Fruit fly (Drosophila melanogaster) whole organism, embryonic: Measurements from ENCODE around the gene Cip4.

Source experiments
- Atf-2 ChIP-seq: fragments of 200-800 bp; sonication (Bioruptor generic); optimal IDR thresholded peaks from 2 replicates; lab custom pipeline; 2016; ENCODE audit warnings: missing biosample characterization, missing genetic modification characterization
- BEAF-32 ChIP-seq: fragments of 200-800 bp; sonication (Bioruptor generic); optimal IDR thresholded peaks from 3 replicates; lab custom pipeline; 2017; ENCODE audit warnings: missing biosample characterization, missing genetic modification characterization, mild to moderate bottlenecking, moderate library complexity, missing genetic modification reagents
- CG10267 ChIP-seq: fragments of 200-800 bp; sonication (Bioruptor generic); optimal IDR thresholded peaks from 2 replicates; lab custom pipeline; 2018; ENCODE audit warnings: missing biosample characterization, mild to moderate bottlenecking, missing genetic modification characterization, moderate library complexity
- CG12659 ChIP-seq: fragments of 200-800 bp; sonication (Bioruptor generic); optimal IDR thresholded peaks from 3 replicates; lab custom pipeline; 2017; ENCODE audit warnings: mild to moderate bottlenecking, missing biosample characterization, missing genetic modification reagents, missing genetic modification characterization
- CG14710 ChIP-seq: fragments of 200-800 bp; sonication (Bioruptor generic); optimal IDR thresholded peaks from 3 replicates; lab custom pipeline; 2019; ENCODE audit warnings: missing biosample characterization, mild to moderate bottlenecking, missing genetic modification characterization, moderate library complexity
- CG15479 ChIP-seq: fragments of 200-800 bp; sonication (Bioruptor generic); optimal IDR thresholded peaks from 3 replicates; lab custom pipeline; 2019; ENCODE audit warnings: missing biosample characterization, mild to moderate bottlenecking, missing genetic modification characterization, moderate library complexity
- CG15514 ChIP-seq: fragments of 200-800 bp; sonication (Bioruptor generic); optimal IDR thresholded peaks from 3 replicates; lab custom pipeline; 2017; ENCODE audit warnings: missing biosample characterization, missing genetic modification characterization, mild to moderate bottlenecking, moderate library complexity, missing genetic modification reagents
- CG15601 ChIP-seq: fragments of 200-800 bp; sonication (Bioruptor generic); optimal IDR thresholded peaks from 3 replicates; lab custom pipeline; 2019; ENCODE audit warnings: missing biosample characterization, mild to moderate bottlenecking, missing genetic modification characterization, moderate library complexity
- CG1603 ChIP-seq: fragments of 200-800 bp; sonication (Bioruptor generic); optimal IDR thresholded peaks from 2 replicates; lab custom pipeline; 2019; ENCODE audit warnings: missing biosample characterization, mild to moderate bottlenecking, missing genetic modification characterization, moderate library complexity
- CG34422 ChIP-seq: fragments of 200-800 bp; sonication (Bioruptor generic); IDR thresholded peaks from 3 replicates; pipeline ENCODE4 v1.3.6; 2022; ENCODE audit warnings: missing biosample characterization, missing genetic modification characterization
- CG3847 ChIP-seq: fragments of 200-800 bp; sonication (Bioruptor generic); IDR thresholded peaks from 2 replicates; pipeline ENCODE4 v1.3.6; 2022; ENCODE audit warnings: missing biosample characterization, missing genetic modification characterization
- CG4360 ChIP-seq: fragments of 200-800 bp; sonication (Bioruptor generic); IDR thresholded peaks from 2 replicates; pipeline ENCODE4 v1.3.6; 2022; ENCODE audit warnings: missing biosample characterization, missing genetic modification characterization
- CG4617 ChIP-seq: fragments of 200-800 bp; sonication (Bioruptor generic); optimal IDR thresholded peaks from 3 replicates; lab custom pipeline; 2016; ENCODE audit warnings: missing biosample characterization, missing genetic modification characterization, borderline replicate concordance
- CG5953 ChIP-seq: fragments of 200-800 bp; sonication (Bioruptor generic); IDR thresholded peaks from 2 replicates; pipeline ENCODE4 v1.3.6; 2022; ENCODE audit warnings: missing biosample characterization, missing genetic modification characterization
- CG6765 ChIP-seq: fragments of 200-800 bp; sonication (Bioruptor generic); optimal IDR thresholded peaks from 3 replicates; lab custom pipeline; 2017; ENCODE audit warnings: missing biosample characterization, mild to moderate bottlenecking, missing genetic modification characterization
- CG7839 ChIP-seq: fragments of 200-800 bp; sonication (Bioruptor generic); optimal IDR thresholded peaks from 3 replicates; lab custom pipeline; 2018; ENCODE audit warnings: missing biosample characterization, mild to moderate bottlenecking, missing genetic modification characterization, moderate library complexity
- CG8281 ChIP-seq: fragments of 200-800 bp; sonication (Bioruptor generic); optimal IDR thresholded peaks from 2 replicates; lab custom pipeline; 2018; ENCODE audit warnings: missing biosample characterization, mild to moderate bottlenecking, missing genetic modification characterization, moderate library complexity
- CG9797 ChIP-seq: fragments of 200-800 bp; sonication (Bioruptor generic); optimal IDR thresholded peaks from 3 replicates; lab custom pipeline; 2018; ENCODE audit warnings: missing biosample characterization, mild to moderate bottlenecking, missing genetic modification characterization
- Doc2 ChIP-seq: fragments of 200-800 bp; sonication (Bioruptor generic); IDR thresholded peaks from 2 replicates; pipeline ENCODE4 v1.3.6; 2022; ENCODE audit warnings: missing biosample characterization, missing genetic modification characterization
- Dp ChIP-seq: fragments of 200-800 bp; sonication (Bioruptor generic); optimal IDR thresholded peaks from 2 replicates; lab custom pipeline; 2018; ENCODE audit warnings: missing biosample characterization, mild to moderate bottlenecking, missing genetic modification characterization, moderate library complexity
- HmgD ChIP-seq: fragments of 200-800 bp; sonication (Bioruptor generic); optimal IDR thresholded peaks from 3 replicates; lab custom pipeline; 2016; ENCODE audit warnings: missing biosample characterization, missing genetic modification characterization
- HmgZ ChIP-seq: fragments of 200-800 bp; sonication (Bioruptor generic); optimal IDR thresholded peaks from 2 replicates; lab custom pipeline; 2018; ENCODE audit warnings: missing biosample characterization, mild to moderate bottlenecking, missing genetic modification characterization
- Lhr ChIP-seq: fragments of 200-800 bp; sonication (Bioruptor generic); optimal IDR thresholded peaks from 3 replicates; lab custom pipeline; 2017; ENCODE audit warnings: mild to moderate bottlenecking, missing biosample characterization, missing genetic modification reagents, missing genetic modification characterization
- MESR4 ChIP-seq: fragments of 200-800 bp; sonication (Bioruptor generic); optimal IDR thresholded peaks from 2 replicates; lab custom pipeline; 2018; ENCODE audit warnings: missing biosample characterization, mild to moderate bottlenecking, missing genetic modification characterization, moderate library complexity
- MTF-1 ChIP-seq: fragments of 200-800 bp; sonication (Bioruptor generic); optimal IDR thresholded peaks from 2 replicates; lab custom pipeline; 2018; ENCODE audit warnings: missing biosample characterization, mild to moderate bottlenecking, missing genetic modification characterization, borderline replicate concordance
- Med ChIP-seq: fragments of 200-800 bp; sonication (Bioruptor generic); peaks from one replicate; lab custom pipeline; 2016; ENCODE audit warnings: missing biosample characterization, missing genetic modification characterization, mild to moderate bottlenecking, inconsistent platforms, moderate library complexity
- Mes4 ChIP-seq: fragments of 200-800 bp; sonication (Bioruptor generic); optimal IDR thresholded peaks from 2 replicates; lab custom pipeline; 2016; ENCODE audit warnings: missing biosample characterization, missing genetic modification characterization
- Myb ChIP-seq: fragments of 200-800 bp; sonication (Bioruptor generic); optimal IDR thresholded peaks from 2 replicates; lab custom pipeline; 2016; ENCODE audit warnings: missing biosample characterization, missing genetic modification characterization
- Sin3A ChIP-seq: fragments of >200 bp; optimal IDR thresholded peaks from 2 replicates; lab custom pipeline; 2018
- Taf1 ChIP-seq: fragments of 200-800 bp; sonication (Bioruptor generic); IDR thresholded peaks from 2 replicates; pipeline ENCODE4 v1.3.6; 2022; ENCODE audit warnings: missing biosample characterization, missing genetic modification characterization
- ara ChIP-seq: fragments of 200-800 bp; sonication (Bioruptor generic); IDR thresholded peaks from 2 replicates; pipeline ENCODE4 v1.3.6; 2022; ENCODE audit warnings: missing biosample characterization, missing genetic modification characterization
- dimm ChIP-seq: fragments of 200-800 bp; sonication (Bioruptor generic); IDR thresholded peaks from 2 replicates; pipeline ENCODE4 v1.3.6; 2022; ENCODE audit warnings: missing biosample characterization, missing genetic modification characterization
- dpn ChIP-seq, 2 experiments: fragments of 200-800 bp; sonication (Bioruptor generic); optimal IDR thresholded peaks; 3 replicates each; lab custom pipeline; 2016; ENCODE audit warnings: missing biosample characterization in 2 of 2, missing genetic modification characterization in 2 of 2
- fd3F ChIP-seq: fragments of 200-800 bp; sonication (Bioruptor generic); optimal IDR thresholded peaks from 2 replicates; lab custom pipeline; 2018; ENCODE audit warnings: missing biosample characterization, mild to moderate bottlenecking, missing genetic modification characterization, moderate library complexity
- gfzf ChIP-seq: fragments of 200-800 bp; sonication (Bioruptor generic); optimal IDR thresholded peaks from 2 replicates; lab custom pipeline; 2016; ENCODE audit warnings: missing biosample characterization, mild to moderate bottlenecking, missing genetic modification characterization, moderate library complexity
- gsb ChIP-seq: fragments of 200-800 bp; sonication (Bioruptor generic); IDR thresholded peaks from 2 replicates; pipeline ENCODE4 v1.3.6; 2022; ENCODE audit warnings: missing biosample characterization, missing genetic modification characterization
- ind ChIP-seq: fragments of 200-800 bp; sonication (Bioruptor generic); optimal IDR thresholded peaks from 3 replicates; lab custom pipeline; 2016; ENCODE audit warnings: missing biosample characterization, missing genetic modification characterization
- kah ChIP-seq: fragments of 200-800 bp; sonication (Bioruptor generic); optimal IDR thresholded peaks from 2 replicates; lab custom pipeline; 2018; ENCODE audit warnings: missing biosample characterization, mild to moderate bottlenecking, missing genetic modification characterization
- onecut ChIP-seq: fragments of 200-800 bp; sonication (Bioruptor generic); IDR thresholded peaks from 2 replicates; pipeline ENCODE4 v1.3.6; 2022; ENCODE audit warnings: missing biosample characterization, missing genetic modification characterization
- pan ChIP-seq, 4 experiments: fragments of >200 bp in 3 of 4; fragments of 200-800 bp in 1 of 4; sonication (Bioruptor generic) in 1 of 4; optimal IDR thresholded peaks in 3 of 4; IDR thresholded peaks in 1 of 4; 2 replicates each; pipeline versions ENCODE4 v1.3.6 to Lab custom; 2017 to 2022; ENCODE audit warnings: missing biosample characterization in 2 of 4, missing genetic modification characterization in 2 of 4, mixed read lengths in 1 of 4
- pzg ChIP-seq: fragments of 200-800 bp; sonication (Bioruptor generic); optimal IDR thresholded peaks from 3 replicates; lab custom pipeline; 2018; ENCODE audit warnings: missing biosample characterization, mild to moderate bottlenecking, missing genetic modification characterization, moderate library complexity
- sens ChIP-seq: fragments of 200-800 bp; sonication (Bioruptor generic); peaks from one replicate; lab custom pipeline; 2016; ENCODE audit warnings: missing biosample characterization, missing genetic modification characterization
- sob ChIP-seq: fragments of 200-800 bp; sonication (Bioruptor generic); IDR thresholded peaks from 2 replicates; pipeline ENCODE4 v1.3.6; 2022; ENCODE audit warnings: missing biosample characterization, missing genetic modification characterization
- sr ChIP-seq: fragments of 200-800 bp; sonication (Bioruptor generic); IDR thresholded peaks from 3 replicates; pipeline ENCODE4 v1.3.6; 2022; ENCODE audit warnings: missing biosample characterization, missing genetic modification characterization
- stwl ChIP-seq: fragments of 200-800 bp; sonication (Bioruptor generic); optimal IDR thresholded peaks from 3 replicates; lab custom pipeline; 2018; ENCODE audit warnings: missing biosample characterization, mild to moderate bottlenecking, missing genetic modification characterization, moderate library complexity
- trh ChIP-seq: fragments of 200-800 bp; sonication (Bioruptor generic); optimal IDR thresholded peaks from 2 replicates; lab custom pipeline; 2016; ENCODE audit warnings: missing biosample characterization, missing genetic modification characterization
- wor ChIP-seq: fragments of 200-800 bp; sonication (Bioruptor generic); IDR thresholded peaks from 2 replicates; pipeline ENCODE4 v1.3.6; 2022; ENCODE audit warnings: missing biosample characterization, missing genetic modification characterization

Gene Cip4

DNA sequence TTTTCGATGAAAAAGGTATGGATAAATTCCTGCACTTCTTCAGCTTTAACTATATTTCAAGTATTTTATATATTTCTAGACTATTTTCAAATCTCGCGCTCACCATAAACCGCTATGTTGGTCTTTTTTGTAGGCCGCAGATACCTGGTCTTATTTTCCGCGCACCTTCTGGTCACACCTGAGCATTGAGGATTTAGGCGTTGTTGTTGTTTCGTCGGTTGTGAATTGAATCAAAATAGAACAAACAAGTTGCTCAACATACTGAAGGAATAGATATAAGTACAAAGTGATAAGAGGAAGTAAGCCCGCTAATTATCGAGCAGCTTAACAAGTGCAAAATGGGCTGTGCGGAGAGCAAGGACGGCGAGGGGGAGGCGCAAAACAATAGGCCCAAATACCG, 86.1 kb downstream of the Cip4 start, which contains the start of gene Ctl1 (continued):
- no peak for TF ChIP-seq sr (GFP tag; lab: Robert Waterston, UW)
- TF ChIP-seq stwl (tag; lab: Kevin White, UChicago), result peak; percentile 43
- peak; percentile 88 for TF ChIP-seq kah (GFP tag; lab: Kevin White, UChicago)
- TF ChIP-seq HmgD (GFP tag; lab: Kevin White, UChicago), result no peak
- no peak for TF ChIP-seq CG6765 (GFP tag; lab: Kevin White, UChicago)
- no peak for TF ChIP-seq trh (GFP tag; lab: Kevin White, UChicago)
- TF ChIP-seq CG15479 (GFP tag; lab: Kevin White, UChicago), result peak; percentile 5
- TF ChIP-seq Taf1, result no peak
- TF ChIP-seq CG4617 (GFP tag; lab: Kevin White, UChicago), result peak; percentile 43
- TF ChIP-seq Dp (GFP tag; lab: Kevin White, UChicago), result peak; percentile 91
- TF ChIP-seq CG10267 (tag; lab: Kevin White, UChicago), result peak; percentile 26
- peak; percentile 84 for TF ChIP-seq sens
- TF ChIP-seq ind, result no peak
- no peak for TF ChIP-seq wor
- peak; percentile 20 for TF ChIP-seq CG15601
- no peak for TF ChIP-seq pan (optimal IDR thresholded peaks at IDR 0.05; lab: Kevin White, UChicago)
- TF ChIP-seq pan (GFP tag; optimal IDR thresholded peaks at IDR 0.05 in 1 of 2, IDR thresholded peaks at IDR 0.05 in 1 of 2), result no peak
- peak; percentile 12 for TF ChIP-seq CG14710 (tag; lab: Kevin White, UChicago)
- TF ChIP-seq MESR4, result peak; percentile 34
- TF ChIP-seq BEAF-32 (GFP tag; lab: Kevin White, UChicago), result peak; percentile 11
- no peak for TF ChIP-seq dpn (GFP tag; optimal IDR thresholded peaks at IDR 0.05; lab: Kevin White, UChicago)
- no peak for TF ChIP-seq CG5953 (GFP tag; lab: Robert Waterston, UW)
- TF ChIP-seq pzg, result peak; percentile 62
- TF ChIP-seq Doc2, result no peak
- TF ChIP-seq Lhr, result no peak
- no peak for TF ChIP-seq fd3F (GFP tag; lab: Kevin White, UChicago)
- peak; percentile 88 for TF ChIP-seq gfzf (GFP tag; lab: Kevin White, UChicago)
- no peak for TF ChIP-seq ara (GFP tag; lab: Robert Waterston, UW)
- TF ChIP-seq sob (GFP tag; lab: Robert Waterston, UW), result no peak
- TF ChIP-seq onecut, result no peak
- TF ChIP-seq CG7839 (tag; lab: Kevin White, UChicago), result no peak
- TF ChIP-seq MTF-1 (GFP tag; lab: Kevin White, UChicago), result no peak
- no peak for TF ChIP-seq Atf-2 (GFP tag; lab: Kevin White, UChicago)
- TF ChIP-seq CG34422 (GFP tag; lab: Robert Waterston, UW), result peak; percentile 26; the same call in 1 of the 3 replicates
- TF ChIP-seq Sin3A (lab: Kevin White, UChicago), result peak; percentile 19
- TF ChIP-seq CG1603 (tag; lab: Kevin White, UChicago), result peak; percentile 24
- TF ChIP-seq Mes4, result no peak
- peak; percentile 55 for TF ChIP-seq Med
- TF ChIP-seq HmgZ (tag; lab: Kevin White, UChicago), result peak; percentile 31
- peak; percentile 26; the same call in 1 of the 2 replicates for TF ChIP-seq CG3847 (GFP tag; lab: Robert Waterston, UW)
- TF ChIP-seq CG12659, result peak; percentile 13
- TF ChIP-seq CG15514, result peak; percentile 51
- peak; percentile 90 for TF ChIP-seq CG4360
- peak; percentile 35 for TF ChIP-seq Myb
- peak; percentile 16 for TF ChIP-seq CG8281
- peak; percentile 84 for TF ChIP-seq CG9797 (GFP tag; lab: Kevin White, UChicago)
- no peak for TF ChIP-seq dimm (GFP tag; lab: Robert Waterston, UW)
- no peak for TF ChIP-seq gsb (GFP tag; lab: Robert Waterston, UW)
